Worm (Caenorhabditis elegans) whole organism, mixed stage, embryonic: ENCODE results near the gene cin-4.
A peak's percentile ranks its signal among the peaks of the same experiment; 100 is the strongest.
"Not testable (repeated sequence)": the region's sequence is repeated elsewhere in the genome, so short reads cannot be mapped to it uniquely, and the experiment has no call there.

Source experiments
- blmp-1 ChIP-seq: fragments of 150-350 bp; optimal IDR thresholded peaks from 2 replicates; lab custom pipeline; 2014; ENCODE audit warnings: missing biosample characterization, missing genetic modification characterization
- ceh-39 ChIP-seq: fragments of 150-350 bp; optimal IDR thresholded peaks from 2 replicates; lab custom pipeline; 2014; ENCODE audit warnings: missing biosample characterization, missing genetic modification characterization
- ces-1 ChIP-seq: fragments of 150-350 bp; optimal IDR thresholded peaks from 2 replicates; lab custom pipeline; 2014; ENCODE audit warnings: missing biosample characterization, missing genetic modification reagents, missing genetic modification characterization
- cnd-1 ChIP-seq: fragments of 200-800 bp; sonication (Bioruptor generic); optimal IDR thresholded peaks from 2 replicates; lab custom pipeline; 2018; ENCODE audit warnings: mild to moderate bottlenecking, missing genetic modification characterization, missing compliant biosample characterization
- elt-1 ChIP-seq: sonication (generic microtip); optimal IDR thresholded peaks from 2 replicates; lab custom pipeline; 2017; ENCODE audit warnings: missing genetic modification characterization, mild to moderate bottlenecking, missing compliant biosample characterization, antibody characterized with exemption, moderate library complexity, borderline replicate concordance; ENCODE audit not compliant: insufficient read depth
- hlh-1 ChIP-seq: fragments of 150-350 bp; optimal IDR thresholded peaks from 2 replicates; lab custom pipeline; 2014; ENCODE audit warnings: missing biosample characterization, missing genetic modification reagents, missing genetic modification characterization
- lin-13 ChIP-seq: fragments of 150-350 bp; optimal IDR thresholded peaks from 2 replicates; lab custom pipeline; 2014; ENCODE audit warnings: missing biosample characterization, missing genetic modification characterization
- mls-2 ChIP-seq: sonication (generic microtip); optimal IDR thresholded peaks from 2 replicates; lab custom pipeline; 2016; ENCODE audit warnings: mild to moderate bottlenecking, missing genetic modification characterization, moderate library complexity, missing compliant biosample characterization
- nhr-12 ChIP-seq: fragments of 150-350 bp; optimal IDR thresholded peaks from 2 replicates; lab custom pipeline; 2014; ENCODE audit warnings: missing biosample characterization, missing genetic modification characterization
- nhr-2 ChIP-seq: fragments of 150-350 bp; optimal IDR thresholded peaks from 2 replicates; lab custom pipeline; 2014; ENCODE audit warnings: missing biosample characterization, missing genetic modification characterization
- nhr-237 ChIP-seq: fragments of 150-350 bp; optimal IDR thresholded peaks from 2 replicates; lab custom pipeline; 2014; ENCODE audit warnings: missing biosample characterization, missing genetic modification characterization
- nhr-76 ChIP-seq: sonication (generic microtip); optimal IDR thresholded peaks from 2 replicates; lab custom pipeline; 2017; ENCODE audit warnings: missing biosample characterization, missing genetic modification characterization
- zip-8 ChIP-seq: fragments of 150-350 bp; optimal IDR thresholded peaks from 2 replicates; lab custom pipeline; 2014; ENCODE audit warnings: missing biosample characterization, missing genetic modification characterization

The cin-4 gene

ce11 chrII:7075564-7076228, 37.6 kb downstream of the cin-4 start, which contains the start of gene T02G5.7:
Gene T02G5.7 (plus strand): TSS chrII:7075614.
- TF ChIP-seq nhr-76 (tag; lab: Kevin White, UChicago): no peak
- no peak for TF ChIP-seq hlh-1 (tag; lab: Kevin White, UChicago)
- no peak for TF ChIP-seq blmp-1 (tag; lab: Kevin White, UChicago)
- TF ChIP-seq nhr-2 (tag; lab: Kevin White, UChicago): no peak
- no peak for TF ChIP-seq cnd-1 (tag; lab: Kevin White, UChicago)
- TF ChIP-seq ces-1 (GFP tag; lab: Kevin White, UChicago): no peak
- TF ChIP-seq nhr-237 (tag; lab: Kevin White, UChicago): no peak
- TF ChIP-seq lin-13 (tag; lab: Kevin White, UChicago): no peak

- TF ChIP-seq elt-1 (tag; lab: Kevin White, UChicago); mls-2 (tag; lab: Kevin White, UChicago); nhr-12: not testable (repeated sequence)
These were observed 45.9 kb downstream of the cin-4 start, which contains the start of the genes T02G5.14 and T02G5.15 for ce11 chrII:7084021-7084420. Gene T02G5.14 (plus strand): TSS chrII:7084321. Gene T02G5.15 (plus strand): TSS chrII:7084321.

- TF ChIP-seq ces-1 (GFP tag; lab: Kevin White, UChicago): peak; percentile 9
- TF ChIP-seq ceh-39 (tag; lab: Kevin White, UChicago): no peak
These were observed 52.0 kb downstream of the cin-4 start for ce11 chrII:7090085-7090484.

ce11 chrII:7090852-7091251, 52.8 kb downstream of the cin-4 start:
- TF ChIP-seq nhr-2 (tag; lab: Kevin White, UChicago): peak; percentile 78
- peak; percentile 21 for TF ChIP-seq cnd-1 (tag; lab: Kevin White, UChicago)
- TF ChIP-seq zip-8 (tag; lab: Kevin White, UChicago): peak; percentile 93
- TF ChIP-seq mls-2 (tag; lab: Kevin White, UChicago): no peak
